Fruit fly (Drosophila melanogaster) whole organism, embryonic: ENCODE results near the gene CG7914.

Source experiments
- CG10321 ChIP-seq: fragments of 200-800 bp; sonication (Bioruptor generic); IDR thresholded peaks from 2 replicates; pipeline ENCODE4 v1.3.6; 2022; ENCODE audit warnings: missing biosample characterization, missing genetic modification characterization
- CG10543 ChIP-seq: fragments of 200-800 bp; sonication (Bioruptor generic); optimal IDR thresholded peaks from 3 replicates; lab custom pipeline; 2017; ENCODE audit warnings: missing biosample characterization, mild to moderate bottlenecking, missing genetic modification characterization, moderate library complexity
- CG11456 ChIP-seq: fragments of 200-800 bp; sonication (Bioruptor generic); IDR thresholded peaks from 3 replicates; pipeline ENCODE4 v1.3.6; 2022; ENCODE audit warnings: missing biosample characterization, missing genetic modification characterization
- CG1233 ChIP-seq: fragments of 200-800 bp; sonication (Bioruptor generic); optimal IDR thresholded peaks from 4 replicates; lab custom pipeline; 2018; ENCODE audit warnings: missing biosample characterization, mild to moderate bottlenecking, missing genetic modification characterization
- CG14014 ChIP-seq: fragments of 200-800 bp; sonication (Bioruptor generic); IDR thresholded peaks from 2 replicates; pipeline ENCODE4 v1.3.6; 2022; ENCODE audit warnings: missing biosample characterization, missing genetic modification characterization
- CG14667 ChIP-seq: fragments of 200-800 bp; sonication (Bioruptor generic); IDR thresholded peaks from 2 replicates; pipeline ENCODE4 v1.3.6; 2022; ENCODE audit warnings: missing biosample characterization, missing genetic modification characterization
- CG1529 ChIP-seq: fragments of 200-800 bp; sonication (Bioruptor generic); optimal IDR thresholded peaks from 3 replicates; lab custom pipeline; 2018; ENCODE audit warnings: missing biosample characterization, missing genetic modification characterization
- CG16779 ChIP-seq: fragments of 200-800 bp; sonication (Bioruptor generic); IDR thresholded peaks from 2 replicates; pipeline ENCODE4 v1.3.6; 2022; ENCODE audit warnings: missing biosample characterization, missing genetic modification characterization
- CG18599 ChIP-seq: fragments of 200-800 bp; sonication (Bioruptor generic); optimal IDR thresholded peaks from 3 replicates; lab custom pipeline; 2017; ENCODE audit warnings: missing biosample characterization, missing genetic modification characterization, mild to moderate bottlenecking, moderate library complexity, missing genetic modification reagents
- CG18764 ChIP-seq: fragments of 200-800 bp; sonication (Bioruptor generic); optimal IDR thresholded peaks from 3 replicates; lab custom pipeline; 2016; ENCODE audit warnings: missing biosample characterization, missing genetic modification characterization
- CG2116 ChIP-seq: fragments of 200-800 bp; sonication (Bioruptor generic); optimal IDR thresholded peaks from 3 replicates; lab custom pipeline; 2018; ENCODE audit warnings: missing biosample characterization, mild to moderate bottlenecking, missing genetic modification characterization
- CG2120 ChIP-seq: fragments of 200-800 bp; sonication (Bioruptor generic); optimal IDR thresholded peaks from 3 replicates; lab custom pipeline; 2016; ENCODE audit warnings: missing biosample characterization, missing genetic modification characterization
- CG30020 ChIP-seq: fragments of 200-800 bp; optimal IDR thresholded peaks from 2 replicates; lab custom pipeline; 2019; ENCODE audit warnings: missing biosample characterization, mild to moderate bottlenecking, missing genetic modification characterization, moderate library complexity
- CG3281 ChIP-seq: fragments of 200-800 bp; sonication (Bioruptor generic); optimal IDR thresholded peaks from 3 replicates; lab custom pipeline; 2017; ENCODE audit warnings: missing biosample characterization, mild to moderate bottlenecking, missing genetic modification characterization
- CG34376 ChIP-seq: fragments of 200-800 bp; sonication (Bioruptor generic); optimal IDR thresholded peaks from 2 replicates; lab custom pipeline; 2018; ENCODE audit warnings: missing biosample characterization, mild to moderate bottlenecking, missing genetic modification characterization
- CG3995 ChIP-seq: fragments of 200-800 bp; sonication (Bioruptor generic); optimal IDR thresholded peaks from 3 replicates; lab custom pipeline; 2016; ENCODE audit warnings: missing biosample characterization, missing genetic modification characterization
- CG42726 ChIP-seq: fragments of 200-800 bp; sonication (Bioruptor generic); IDR thresholded peaks from 2 replicates; pipeline ENCODE4 v1.3.6; 2022; ENCODE audit warnings: missing biosample characterization, missing genetic modification characterization; ENCODE audit not compliant: partially characterized antibody
- CG4328 ChIP-seq: fragments of 200-800 bp; sonication (Bioruptor generic); optimal IDR thresholded peaks from 3 replicates; lab custom pipeline; 2017; ENCODE audit warnings: missing biosample characterization, missing genetic modification reagents, missing genetic modification characterization
- CG6254 ChIP-seq: fragments of 200-800 bp; sonication (Bioruptor generic); optimal IDR thresholded peaks from 3 replicates; lab custom pipeline; 2017; ENCODE audit warnings: mild to moderate bottlenecking, missing biosample characterization, missing genetic modification reagents, missing genetic modification characterization
- CG6272 ChIP-seq: fragments of 200-800 bp; sonication (Bioruptor generic); IDR thresholded peaks from 2 replicates; pipeline ENCODE4 v1.3.6; 2022; ENCODE audit warnings: missing biosample characterization, missing genetic modification characterization
- CG6791 ChIP-seq: fragments of 200-800 bp; sonication (Bioruptor generic); IDR thresholded peaks from 3 replicates; pipeline ENCODE4 v1.3.6; 2022; ENCODE audit warnings: missing biosample characterization, missing genetic modification characterization; ENCODE audit not compliant: partially characterized antibody
- CG7556 ChIP-seq: fragments of 200-800 bp; sonication (Bioruptor generic); optimal IDR thresholded peaks from 2 replicates; lab custom pipeline; 2017; ENCODE audit warnings: missing biosample characterization, mild to moderate bottlenecking, missing genetic modification characterization
- CG7839 ChIP-seq: fragments of 200-800 bp; sonication (Bioruptor generic); optimal IDR thresholded peaks from 3 replicates; lab custom pipeline; 2018; ENCODE audit warnings: missing biosample characterization, mild to moderate bottlenecking, missing genetic modification characterization, moderate library complexity
- CG8478 ChIP-seq: fragments of >200 bp; optimal IDR thresholded peaks from 2 replicates; lab custom pipeline; 2018
- CG9215 ChIP-seq: fragments of 200-800 bp; sonication (Bioruptor generic); IDR thresholded peaks from 2 replicates; pipeline ENCODE4 v1.3.6; 2022; ENCODE audit warnings: missing biosample characterization, missing genetic modification characterization
- CkIIα-i1 ChIP-seq: fragments of 200-800 bp; sonication (Bioruptor generic); IDR thresholded peaks from 2 replicates; pipeline ENCODE4 v1.3.6; 2022; ENCODE audit warnings: missing biosample characterization, missing genetic modification characterization
- CrebB ChIP-seq: fragments of 200-800 bp; sonication (Bioruptor generic); optimal IDR thresholded peaks from 3 replicates; lab custom pipeline; 2018; ENCODE audit warnings: missing biosample characterization, mild to moderate bottlenecking, missing genetic modification characterization
- Dek ChIP-seq: fragments of 200-800 bp; sonication (Bioruptor generic); optimal IDR thresholded peaks from 3 replicates; lab custom pipeline; 2019; ENCODE audit warnings: missing biosample characterization, mild to moderate bottlenecking, missing genetic modification characterization, moderate library complexity
- Dip2 ChIP-seq: fragments of 200-800 bp; sonication (Bioruptor generic); IDR thresholded peaks from 2 replicates; pipeline ENCODE4 v1.3.6; 2022; ENCODE audit warnings: missing biosample characterization, missing genetic modification characterization
- Gug ChIP-seq: fragments of 200-800 bp; sonication (Bioruptor generic); IDR thresholded peaks from 4 replicates; pipeline ENCODE4 v1.3.6; 2022; ENCODE audit warnings: missing biosample characterization, missing genetic modification characterization
- Hr3 ChIP-seq: fragments of 200-800 bp; sonication (Bioruptor generic); optimal IDR thresholded peaks from 3 replicates; lab custom pipeline; 2016; ENCODE audit warnings: missing biosample characterization, missing genetic modification characterization
- Hr78 ChIP-seq, 2 experiments: fragments of 200-800 bp in 1 of 2; fragments of >200 bp in 1 of 2; sonication (Bioruptor generic) in 1 of 2; optimal IDR thresholded peaks; 2 replicates each; lab custom pipeline; 2017 to 2019; ENCODE audit warnings: missing biosample characterization in 2 of 2, missing genetic modification characterization in 2 of 2, mild to moderate bottlenecking in 1 of 2, moderate library complexity in 1 of 2
- Lhr ChIP-seq: fragments of 200-800 bp; sonication (Bioruptor generic); optimal IDR thresholded peaks from 3 replicates; lab custom pipeline; 2017; ENCODE audit warnings: mild to moderate bottlenecking, missing biosample characterization, missing genetic modification reagents, missing genetic modification characterization
- Mad ChIP-seq: fragments of 200-800 bp; sonication (Bioruptor generic); optimal IDR thresholded peaks from 2 replicates; lab custom pipeline; 2016; ENCODE audit warnings: missing biosample characterization, missing genetic modification characterization
- Side ChIP-seq: fragments of 200-800 bp; sonication (Bioruptor generic); optimal IDR thresholded peaks from 2 replicates; lab custom pipeline; 2016; ENCODE audit warnings: missing biosample characterization, missing genetic modification characterization
- al ChIP-seq: fragments of 200-800 bp; sonication (Bioruptor generic); IDR thresholded peaks from 2 replicates; pipeline ENCODE4 v1.3.6; 2022; ENCODE audit warnings: missing biosample characterization, missing genetic modification characterization
- bab2 ChIP-seq: fragments of 200-800 bp; sonication (Bioruptor generic); optimal IDR thresholded peaks from 2 replicates; lab custom pipeline; 2016; ENCODE audit warnings: missing biosample characterization, missing genetic modification characterization
- dan ChIP-seq: fragments of 200-800 bp; sonication (Bioruptor generic); IDR thresholded peaks from 2 replicates; pipeline ENCODE4 v1.3.6; 2022; ENCODE audit warnings: missing biosample characterization, missing genetic modification characterization
- dmrt11E ChIP-seq: fragments of 200-800 bp; sonication (Bioruptor generic); optimal IDR thresholded peaks from 3 replicates; lab custom pipeline; 2018; ENCODE audit warnings: missing biosample characterization, mild to moderate bottlenecking, missing genetic modification characterization, moderate library complexity
- gce ChIP-seq: fragments of 200-800 bp; sonication (Bioruptor generic); IDR thresholded peaks from 3 replicates; pipeline ENCODE4 v1.3.6; 2022; ENCODE audit warnings: missing biosample characterization, missing genetic modification characterization
- gem ChIP-seq: fragments of 200-800 bp; sonication (Bioruptor generic); optimal IDR thresholded peaks from 2 replicates; lab custom pipeline; 2019; ENCODE audit warnings: missing biosample characterization, mild to moderate bottlenecking, missing genetic modification characterization, moderate library complexity
- jing ChIP-seq: fragments of 200-800 bp; sonication (Bioruptor generic); optimal IDR thresholded peaks from 2 replicates; lab custom pipeline; 2018; ENCODE audit warnings: missing biosample characterization, mild to moderate bottlenecking, missing genetic modification characterization
- kni ChIP-seq: fragments of 200-800 bp; sonication (Bioruptor generic); optimal IDR thresholded peaks from 3 replicates; lab custom pipeline; 2017; ENCODE audit warnings: mild to moderate bottlenecking, missing biosample characterization, missing genetic modification reagents, missing genetic modification characterization
- lab ChIP-seq: fragments of 200-800 bp; sonication (Bioruptor generic); optimal IDR thresholded peaks from 3 replicates; lab custom pipeline; 2017; ENCODE audit warnings: missing biosample characterization, missing genetic modification characterization, mild to moderate bottlenecking, moderate library complexity, missing genetic modification reagents
- nmo ChIP-seq: fragments of 200-800 bp; sonication (Bioruptor generic); optimal IDR thresholded peaks from 2 replicates; lab custom pipeline; 2018; ENCODE audit warnings: missing biosample characterization, mild to moderate bottlenecking, missing genetic modification characterization, moderate library complexity
- phol ChIP-seq: fragments of 200-800 bp; sonication (Bioruptor generic); optimal IDR thresholded peaks from 3 replicates; lab custom pipeline; 2018; ENCODE audit warnings: missing biosample characterization, mild to moderate bottlenecking, missing genetic modification characterization, moderate library complexity
- sqz ChIP-seq: fragments of 200-800 bp; sonication (Bioruptor generic); optimal IDR thresholded peaks from 3 replicates; lab custom pipeline; 2018; ENCODE audit warnings: missing biosample characterization, mild to moderate bottlenecking, missing genetic modification characterization
- sug ChIP-seq: fragments of 200-800 bp; optimal IDR thresholded peaks from 2 replicates; lab custom pipeline; 2019; ENCODE audit warnings: missing biosample characterization, mild to moderate bottlenecking, missing genetic modification characterization, moderate library complexity
- tap ChIP-seq: fragments of 200-800 bp; optimal IDR thresholded peaks from 3 replicates; lab custom pipeline; 2019; ENCODE audit warnings: missing biosample characterization, mild to moderate bottlenecking, missing genetic modification characterization, moderate library complexity
- tna ChIP-seq: fragments of 200-800 bp; sonication (Bioruptor generic); IDR thresholded peaks from 2 replicates; pipeline ENCODE4 v1.3.6; 2022; ENCODE audit warnings: missing biosample characterization, missing genetic modification characterization; ENCODE audit not compliant: partially characterized antibody
- zen2 ChIP-seq: fragments of 200-800 bp; sonication (Bioruptor generic); IDR thresholded peaks from 3 replicates; pipeline ENCODE4 v1.3.6; 2022; ENCODE audit warnings: missing biosample characterization, missing genetic modification characterization; ENCODE audit not compliant: partially characterized antibody

The CG7914 gene

dm6 chrX:19208014-19208413, 14.8 kb upstream of the CG7914 start, which contains the start of gene Ulp1 (continued):
- TF ChIP-seq CrebB (tag; lab: Kevin White, UChicago) (no peak), CG16779 (GFP tag; lab: Robert Waterston, UW) (no peak), CG10543 (no peak), CG3281 (GFP tag; lab: Kevin White, UChicago) (no peak), CG42726 (GFP tag; lab: Robert Waterston, UW) (peak; percentile 63; the same call in 1 of the 2 replicates), dmrt11E (tag; lab: Kevin White, UChicago) (no peak), CG2116 (GFP tag; lab: Kevin White, UChicago) (peak; percentile 65), CG11456 (0 out of 3 replicates have a peak, but pooled peaks have one; percentile 59), Side (GFP tag; lab: Kevin White, UChicago) (no peak), CG2120 (GFP tag; lab: Kevin White, UChicago) (peak; percentile 11), CG7556 (GFP tag; lab: Kevin White, UChicago) (no peak), lab (no peak), sug (tag; lab: Kevin White, UChicago) (peak; percentile 30), Mad (peak; percentile 21), CG30020 (tag; lab: Kevin White, UChicago) (peak; percentile 40), CG6791 (GFP tag; lab: Robert Waterston, UW) (peak; percentile 71), CG9215 (no peak), Hr3 (GFP tag; lab: Kevin White, UChicago) (peak; percentile 31), CG34376 (GFP tag; lab: Kevin White, UChicago) (no peak), Gug (GFP tag; lab: Robert Waterston, UW) (no peak), CG3995 (GFP tag; lab: Kevin White, UChicago) (peak; percentile 76), gce (GFP tag; lab: Robert Waterston, UW) (no peak), jing (GFP tag; lab: Kevin White, UChicago) (no peak), CG14667 (no peak), sqz (GFP tag; lab: Kevin White, UChicago) (no peak), al (no peak), zen2 (GFP tag; lab: Robert Waterston, UW) (0 out of 3 replicates have a peak, but pooled peaks have one; percentile 31), CG18764 (GFP tag; lab: Kevin White, UChicago) (no peak), Lhr (peak; percentile 60), CG4328 (GFP tag; lab: Kevin White, UChicago) (no peak), phol (tag; lab: Kevin White, UChicago) (peak; percentile 37), CkIIα-i1 (GFP tag; lab: Robert Waterston, UW) (no peak), dan (no peak), Hr78 (GFP tag; optimal IDR thresholded peaks at IDR 0.05; lab: Kevin White, UChicago) (no peak), CG6254 (GFP tag; lab: Kevin White, UChicago) (no peak), CG14014 (GFP tag; lab: Robert Waterston, UW) (no peak), CG7839 (no peak), Dek (tag; lab: Kevin White, UChicago) (no peak), nmo (peak; percentile 36), CG8478 (lab: Kevin White, UChicago) (no peak), tna (GFP tag; lab: Robert Waterston, UW) (no peak), Dip2 (GFP tag; lab: Robert Waterston, UW) (no peak), bab2 (GFP tag; lab: Kevin White, UChicago) (no peak), CG1233 (GFP tag; lab: Kevin White, UChicago) (no peak), CG18599 (GFP tag; lab: Kevin White, UChicago) (no peak), kni (GFP tag; lab: Kevin White, UChicago) (no peak), gem (no peak), CG6272 (GFP tag; lab: Robert Waterston, UW) (no peak), CG10321 (GFP tag; lab: Robert Waterston, UW) (no peak), CG1529 (GFP tag; lab: Kevin White, UChicago) (no peak), tap (tag; lab: Kevin White, UChicago) (no peak)
